Worm (Caenorhabditis elegans) whole organism, late embryonic: ENCODE data around the gene M162.5.

Experiments
- F13H6.1 ChIP-seq: sonication (generic microtip); optimal IDR thresholded peaks from 2 replicates; lab custom pipeline; 2016; ENCODE audit warnings: missing genetic modification characterization, missing compliant biosample characterization
- ama-1 ChIP-seq: fragments of 150-350 bp; optimal IDR thresholded peaks from 2 replicates; lab custom pipeline; 2014
- ceh-19 ChIP-seq: fragments of 200-800 bp; sonication (Bioruptor generic); optimal IDR thresholded peaks from 2 replicates; lab custom pipeline; 2018; ENCODE audit warnings: mild to moderate bottlenecking, missing genetic modification characterization, missing compliant biosample characterization
- ceh-34 ChIP-seq: sonication (generic microtip); optimal IDR thresholded peaks from 2 replicates; lab custom pipeline; 2016; ENCODE audit warnings: mild to moderate bottlenecking, missing genetic modification characterization, missing compliant biosample characterization
- dve-1 ChIP-seq: sonication (generic microtip); optimal IDR thresholded peaks from 2 replicates; lab custom pipeline; 2017; ENCODE audit warnings: antibody characterized with exemption, mild to moderate bottlenecking, missing genetic modification characterization, missing compliant biosample characterization
- gmeb-2 ChIP-seq: sonication (generic microtip); optimal IDR thresholded peaks from 2 replicates; lab custom pipeline; 2016; ENCODE audit warnings: missing genetic modification characterization, inconsistent platforms, missing compliant biosample characterization
- hlh-6 ChIP-seq: sonication (generic microtip); optimal IDR thresholded peaks from 2 replicates; lab custom pipeline; 2016; ENCODE audit warnings: missing genotype, missing genetic modification characterization, missing compliant biosample characterization
- pax-1 ChIP-seq: fragments of 150-350 bp; optimal IDR thresholded peaks from 2 replicates; lab custom pipeline; 2014; ENCODE audit warnings: missing biosample characterization, missing genetic modification characterization
- tbx-7 ChIP-seq: sonication (generic microtip); optimal IDR thresholded peaks from 2 replicates; lab custom pipeline; 2016; ENCODE audit warnings: missing genotype, missing genetic modification characterization, missing compliant biosample characterization

DNA sequence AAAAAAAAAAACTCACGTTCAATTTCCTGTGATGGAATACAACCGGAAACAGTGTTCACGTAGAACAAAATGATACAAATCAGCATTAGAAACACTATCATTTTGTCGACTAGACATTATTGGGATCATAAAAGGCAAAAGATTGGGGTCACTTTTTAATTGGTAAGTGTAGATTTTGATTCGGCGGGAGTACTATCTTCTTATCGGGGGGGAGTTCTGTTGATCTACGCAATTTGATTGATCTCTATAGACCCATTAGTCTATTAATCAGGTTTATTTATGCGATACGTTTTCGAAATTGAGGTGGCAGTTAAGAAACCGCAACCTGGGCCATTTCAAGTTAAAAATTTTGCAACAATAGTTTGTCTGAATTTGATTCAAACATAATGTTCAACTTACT, 40.2 kb downstream of the M162.5 start, which contains the start of gene Y116F11B.2:
- TF ChIP-seq ama-1: no peak
- TF ChIP-seq ceh-19: no peak
- no peak for TF ChIP-seq dve-1 (tag; lab: Kevin White, UChicago)
- TF ChIP-seq ceh-34 (tag; lab: Kevin White, UChicago): no peak
- no peak for TF ChIP-seq pax-1 (tag; lab: Kevin White, UChicago)
- no peak for TF ChIP-seq gmeb-2 (tag; lab: Kevin White, UChicago)
- no peak for TF ChIP-seq hlh-6 (tag; lab: Kevin White, UChicago)
- TF ChIP-seq F13H6.1: no peak
- TF ChIP-seq tbx-7 (tag; lab: Kevin White, UChicago): no peak
